Worm (Caenorhabditis elegans) whole organism, L4 larva: ENCODE results near the gene C50C3.5.

ENCODE experiments used
- F10B5.3 ChIP-seq: sonication (generic microtip); optimal IDR thresholded peaks from 2 replicates; lab custom pipeline; 2016; ENCODE audit warnings: mild to moderate bottlenecking, missing genetic modification characterization, missing compliant biosample characterization
- ctbp-1 ChIP-seq: fragments of 200-800 bp; sonication (Bioruptor generic); IDR thresholded peaks from 2 replicates; pipeline ENCODE4 v1.3.6; 2022; ENCODE audit warnings: missing genetic modification reagents, missing genetic modification characterization, missing compliant biosample characterization
- hif-1 ChIP-seq, 2 experiments: sonication (generic microtip); optimal IDR thresholded peaks; 2 replicates each; lab custom pipeline; 2016 to 2017; ENCODE audit warnings: missing compliant biosample characterization in 2 of 2, missing genetic modification characterization in 2 of 2, missing genetic modification reagents in 2 of 2, missing genotype in 2 of 2, mild to moderate bottlenecking in 1 of 2
- nhr-102 ChIP-seq: sonication (generic microtip); optimal IDR thresholded peaks from 2 replicates; lab custom pipeline; 2016; ENCODE audit warnings: mild to moderate bottlenecking, missing genetic modification characterization, moderate library complexity, missing compliant biosample characterization
- nhr-11 ChIP-seq: fragments of 150-350 bp; optimal IDR thresholded peaks from 2 replicates; lab custom pipeline; 2014; ENCODE audit warnings: missing biosample characterization, missing genetic modification characterization

The C50C3.5 gene

ce11 chrIII:8229480-8229879, 50.5 kb downstream of the C50C3.5 start (continued):
- TF ChIP-seq hif-1 (tag; optimal IDR thresholded peaks at IDR 0.05; lab: Kevin White, UChicago) (no peak), ctbp-1 (GFP tag; lab: Robert Waterston, UW) (0 out of 2 replicates have a peak, but pooled peaks have one; percentile 41), F10B5.3 (tag; lab: Kevin White, UChicago) (no peak), nhr-11 (peak; percentile 27), nhr-102 (tag; lab: Kevin White, UChicago) (no peak)
